Worm (Caenorhabditis elegans) whole organism, midembryonic: Measurements from ENCODE around the gene pef-1.

ENCODE experiments used
- T22C8.4 ChIP-seq: fragments of 200-800 bp; sonication (Bioruptor generic); IDR thresholded peaks from 2 replicates; pipeline ENCODE4 v1.3.6; 2022; ENCODE audit warnings: missing genetic modification characterization, missing compliant biosample characterization
- cog-1 ChIP-seq: sonication (generic microtip); optimal IDR thresholded peaks from 2 replicates; lab custom pipeline; 2016; ENCODE audit warnings: missing genetic modification characterization, missing compliant biosample characterization
- flt-1 ChIP-seq: fragments of 200-800 bp; sonication (Bioruptor generic); IDR thresholded peaks from 2 replicates; pipeline ENCODE4 v1.3.6; 2022; ENCODE audit warnings: missing genetic modification characterization, missing compliant biosample characterization
- klf-2 ChIP-seq: fragments of 200-800 bp; sonication (Bioruptor generic); conservative IDR thresholded peaks from 2 replicates; pipeline ENCODE4 v1.3.6; 2022; ENCODE audit warnings: missing genetic modification reagents, missing genetic modification characterization, missing compliant biosample characterization
- ref-1 ChIP-seq: fragments of 200-800 bp; sonication (Bioruptor generic); conservative IDR thresholded peaks from 2 replicates; pipeline ENCODE4 v1.3.6; 2022; ENCODE audit warnings: missing genetic modification reagents, missing genetic modification characterization, missing compliant biosample characterization
- tab-1 ChIP-seq: fragments of 200-800 bp; sonication (Bioruptor generic); IDR thresholded peaks from 2 replicates; pipeline ENCODE4 v1.3.6; 2022; ENCODE audit warnings: missing genetic modification characterization, missing compliant biosample characterization
- ztf-29 ChIP-seq: fragments of 200-800 bp; sonication (Bioruptor generic); IDR thresholded peaks from 2 replicates; pipeline ENCODE4 v1.3.6; 2022; ENCODE audit warnings: missing genetic modification reagents, missing genetic modification characterization, missing compliant biosample characterization

DNA sequence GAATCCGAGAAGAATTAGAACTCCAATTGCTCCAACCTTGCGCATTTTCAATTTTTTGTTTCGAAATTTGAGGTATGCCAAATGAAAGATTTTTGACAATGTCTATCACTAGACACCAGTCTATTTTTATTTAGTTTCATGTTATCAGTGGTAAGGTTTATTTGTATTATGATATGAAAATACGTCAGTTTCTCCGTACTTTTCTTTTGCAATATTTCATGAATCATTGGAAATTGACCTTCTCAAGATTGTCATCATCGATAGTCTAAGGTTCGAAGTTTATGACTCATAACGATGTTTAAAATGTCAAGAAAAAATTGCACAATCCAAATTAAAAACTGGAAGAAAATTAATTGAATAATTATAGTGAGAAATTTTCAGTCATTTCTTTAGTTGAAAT is 52.7 kb downstream of the pef-1 start, which contains the start of gene clc-19:
- no peak for TF ChIP-seq T22C8.4
- no peak for TF ChIP-seq klf-2
- TF ChIP-seq ref-1 (GFP tag; lab: Robert Waterston, UW): no peak
- no peak for TF ChIP-seq flt-1
- TF ChIP-seq ztf-29 (GFP tag; lab: Robert Waterston, UW): no peak
- TF ChIP-seq tab-1: no peak
- TF ChIP-seq cog-1: no peak
